Fruit fly (Drosophila melanogaster) whole organism, embryonic: ENCODE data around the gene CG33552.
A peak's percentile ranks its signal among the peaks of the same experiment; 100 is the strongest.

Source experiments
- CG10321 ChIP-seq: fragments of 200-800 bp; sonication (Bioruptor generic); IDR thresholded peaks from 2 replicates; pipeline ENCODE4 v1.3.6; 2022; ENCODE audit warnings: missing biosample characterization, missing genetic modification characterization
- CG10431 ChIP-seq: fragments of 200-800 bp; sonication (Bioruptor generic); optimal IDR thresholded peaks from 3 replicates; lab custom pipeline; 2018; ENCODE audit warnings: missing biosample characterization, mild to moderate bottlenecking, missing genetic modification characterization
- CG12219 ChIP-seq: fragments of 200-800 bp; sonication (Bioruptor generic); optimal IDR thresholded peaks from 3 replicates; lab custom pipeline; 2018; ENCODE audit warnings: missing biosample characterization, mild to moderate bottlenecking, missing genetic modification characterization
- CG12299 ChIP-seq: fragments of 200-800 bp; sonication (Bioruptor generic); optimal IDR thresholded peaks from 2 replicates; lab custom pipeline; 2018; ENCODE audit warnings: missing biosample characterization, mild to moderate bottlenecking, missing genetic modification characterization
- CG14014 ChIP-seq: fragments of 200-800 bp; sonication (Bioruptor generic); IDR thresholded peaks from 2 replicates; pipeline ENCODE4 v1.3.6; 2022; ENCODE audit warnings: missing biosample characterization, missing genetic modification characterization
- CG14965 ChIP-seq: fragments of 200-800 bp; sonication (Bioruptor generic); optimal IDR thresholded peaks from 2 replicates; lab custom pipeline; 2016; ENCODE audit warnings: missing biosample characterization, missing genetic modification characterization, borderline replicate concordance
- CG15073 ChIP-seq: fragments of 200-800 bp; sonication (Bioruptor generic); optimal IDR thresholded peaks from 2 replicates; lab custom pipeline; 2016; ENCODE audit warnings: missing biosample characterization, missing genetic modification characterization
- CG2129 ChIP-seq: fragments of 200-800 bp; sonication (Bioruptor generic); IDR thresholded peaks from 2 replicates; pipeline ENCODE4 v1.3.6; 2022; ENCODE audit warnings: missing biosample characterization, missing genetic modification characterization; ENCODE audit not compliant: partially characterized antibody
- CG2199 ChIP-seq: fragments of 200-800 bp; sonication (Bioruptor generic); IDR thresholded peaks from 3 replicates; pipeline ENCODE4 v1.3.6; 2022; ENCODE audit warnings: missing biosample characterization, missing genetic modification characterization
- CG31224 ChIP-seq: fragments of 200-800 bp; sonication (Bioruptor generic); IDR thresholded peaks from 2 replicates; pipeline ENCODE4 v1.3.6; 2022; ENCODE audit warnings: missing biosample characterization, missing genetic modification characterization
- CG4360 ChIP-seq: fragments of 200-800 bp; sonication (Bioruptor generic); IDR thresholded peaks from 2 replicates; pipeline ENCODE4 v1.3.6; 2022; ENCODE audit warnings: missing biosample characterization, missing genetic modification characterization
- CG4730 ChIP-seq: fragments of 200-800 bp; sonication (Bioruptor generic); IDR thresholded peaks from 2 replicates; pipeline ENCODE4 v1.3.6; 2022; ENCODE audit warnings: missing biosample characterization, missing genetic modification characterization
- CG5953 ChIP-seq: fragments of 200-800 bp; sonication (Bioruptor generic); IDR thresholded peaks from 2 replicates; pipeline ENCODE4 v1.3.6; 2022; ENCODE audit warnings: missing biosample characterization, missing genetic modification characterization
- CG6683 ChIP-seq: fragments of 200-800 bp; sonication (Bioruptor generic); optimal IDR thresholded peaks from 2 replicates; lab custom pipeline; 2017; ENCODE audit warnings: missing biosample characterization, mild to moderate bottlenecking, missing genetic modification characterization, missing genetic modification reagents
- CG7556 ChIP-seq: fragments of 200-800 bp; sonication (Bioruptor generic); optimal IDR thresholded peaks from 2 replicates; lab custom pipeline; 2017; ENCODE audit warnings: missing biosample characterization, mild to moderate bottlenecking, missing genetic modification characterization
- CrebB ChIP-seq: fragments of 200-800 bp; sonication (Bioruptor generic); optimal IDR thresholded peaks from 3 replicates; lab custom pipeline; 2018; ENCODE audit warnings: missing biosample characterization, mild to moderate bottlenecking, missing genetic modification characterization
- Deaf1 ChIP-seq: fragments of 200-800 bp; optimal IDR thresholded peaks from 3 replicates; lab custom pipeline; 2019; ENCODE audit warnings: missing biosample characterization, mild to moderate bottlenecking, missing genetic modification characterization, moderate library complexity
- E2f2 ChIP-seq: fragments of 200-800 bp; sonication (Bioruptor generic); IDR thresholded peaks from 2 replicates; pipeline ENCODE4 v1.3.6; 2022; ENCODE audit warnings: missing biosample characterization, missing genetic modification characterization
- Ets65A ChIP-seq: fragments of 200-800 bp; sonication (Bioruptor generic); peaks from one replicate; lab custom pipeline; 2016; ENCODE audit warnings: missing biosample characterization, missing genetic modification characterization
- Ets97D ChIP-seq: fragments of 200-800 bp; sonication (Bioruptor generic); optimal IDR thresholded peaks from 3 replicates; lab custom pipeline; 2016; ENCODE audit warnings: missing biosample characterization, missing genetic modification characterization
- HLH4C ChIP-seq: fragments of 200-800 bp; sonication (Bioruptor generic); IDR thresholded peaks from 3 replicates; pipeline ENCODE4 v1.3.6; 2022; ENCODE audit warnings: missing biosample characterization, missing genetic modification characterization; ENCODE audit not compliant: partially characterized antibody
- HmgZ ChIP-seq: fragments of 200-800 bp; sonication (Bioruptor generic); optimal IDR thresholded peaks from 2 replicates; lab custom pipeline; 2018; ENCODE audit warnings: missing biosample characterization, mild to moderate bottlenecking, missing genetic modification characterization
- NC2β ChIP-seq: fragments of 200-800 bp; sonication (Bioruptor generic); optimal IDR thresholded peaks from 2 replicates; lab custom pipeline; 2016; ENCODE audit warnings: missing biosample characterization, missing genetic modification characterization
- Stat92E ChIP-seq, 3 experiments: fragments of >200 bp in 2 of 3; fragments of 200-800 bp in 1 of 3; sonication (Bioruptor generic) in 1 of 3; optimal IDR thresholded peaks; 2 replicates each; lab custom pipeline; 2017 to 2019; ENCODE audit warnings: missing biosample characterization in 3 of 3, missing genetic modification characterization in 3 of 3, mild to moderate bottlenecking in 1 of 3, moderate library complexity in 1 of 3
- Vsx1 ChIP-seq: fragments of 200-800 bp; sonication (Bioruptor generic); optimal IDR thresholded peaks from 2 replicates; lab custom pipeline; 2017; ENCODE audit warnings: missing biosample characterization, mild to moderate bottlenecking, missing genetic modification characterization, missing genetic modification reagents
- bcd ChIP-seq: fragments of 200-800 bp; sonication (Bioruptor generic); optimal IDR thresholded peaks from 2 replicates; lab custom pipeline; 2017; ENCODE audit warnings: missing biosample characterization, mild to moderate bottlenecking, missing genetic modification characterization
- bowl ChIP-seq: fragments of 200-800 bp; sonication (Bioruptor generic); IDR thresholded peaks from 2 replicates; pipeline ENCODE4 v1.3.6; 2022; ENCODE audit warnings: missing biosample characterization, missing genetic modification characterization
- cad ChIP-seq: fragments of >200 bp; optimal IDR thresholded peaks from 2 replicates; lab custom pipeline; 2017; ENCODE audit warnings: missing biosample characterization, missing genetic modification characterization
- da ChIP-seq: fragments of 200-800 bp; sonication (Bioruptor generic); optimal IDR thresholded peaks from 2 replicates; lab custom pipeline; 2016; ENCODE audit warnings: missing biosample characterization, missing genetic modification characterization
- disco-r ChIP-seq: fragments of 200-800 bp; sonication (Bioruptor generic); optimal IDR thresholded peaks from 2 replicates; lab custom pipeline; 2016; ENCODE audit warnings: missing biosample characterization, missing genetic modification characterization
- dm ChIP-seq: fragments of 200-800 bp; sonication (Bioruptor generic); optimal IDR thresholded peaks from 3 replicates; lab custom pipeline; 2016; ENCODE audit warnings: missing biosample characterization, missing genetic modification characterization
- eve ChIP-seq, 2 experiments: fragments of >200 bp; optimal IDR thresholded peaks; 2 replicates each; lab custom pipeline; 2017; ENCODE audit warnings: missing biosample characterization in 2 of 2, missing genetic modification characterization in 2 of 2
- fd3F ChIP-seq: fragments of 200-800 bp; sonication (Bioruptor generic); optimal IDR thresholded peaks from 2 replicates; lab custom pipeline; 2018; ENCODE audit warnings: missing biosample characterization, mild to moderate bottlenecking, missing genetic modification characterization, moderate library complexity
- gcm2 ChIP-seq: fragments of 200-800 bp; sonication (Bioruptor generic); optimal IDR thresholded peaks from 2 replicates; lab custom pipeline; 2016; ENCODE audit warnings: missing biosample characterization, missing genetic modification characterization
- grn ChIP-seq: fragments of 200-800 bp; sonication (Bioruptor generic); optimal IDR thresholded peaks from 3 replicates; lab custom pipeline; 2017; ENCODE audit warnings: missing biosample characterization, missing genetic modification characterization
- gt ChIP-seq: fragments of 200-800 bp; sonication (Bioruptor generic); IDR thresholded peaks from 2 replicates; pipeline ENCODE4 v1.3.6; 2022; ENCODE audit warnings: missing biosample characterization, missing genetic modification characterization
- ham ChIP-seq: fragments of 200-800 bp; sonication (Bioruptor generic); IDR thresholded peaks from 2 replicates; pipeline ENCODE4 v1.3.6; 2022; ENCODE audit warnings: missing biosample characterization, missing genetic modification characterization
- her ChIP-seq: fragments of 200-800 bp; sonication (Bioruptor generic); optimal IDR thresholded peaks from 2 replicates; lab custom pipeline; 2016; ENCODE audit warnings: missing biosample characterization, missing genetic modification characterization
- kay ChIP-seq: fragments of 200-800 bp; sonication (Bioruptor generic); optimal IDR thresholded peaks from 2 replicates; lab custom pipeline; 2016; ENCODE audit warnings: missing biosample characterization, missing genetic modification characterization
- knrl ChIP-seq: fragments of 200-800 bp; sonication (Bioruptor generic); IDR thresholded peaks from 3 replicates; pipeline ENCODE4 v1.3.6; 2022; ENCODE audit warnings: missing biosample characterization, missing genetic modification characterization; ENCODE audit not compliant: partially characterized antibody
- lola ChIP-seq, 3 experiments: fragments of >200 bp in 2 of 3; fragments of 200-800 bp in 1 of 3; sonication (Bioruptor generic) in 1 of 3; optimal IDR thresholded peaks; 2 replicates each; lab custom pipeline; 2017 to 2019; ENCODE audit warnings: missing biosample characterization in 3 of 3, missing genetic modification characterization in 3 of 3, mild to moderate bottlenecking in 1 of 3, moderate library complexity in 1 of 3
- nmo ChIP-seq: fragments of 200-800 bp; sonication (Bioruptor generic); optimal IDR thresholded peaks from 2 replicates; lab custom pipeline; 2018; ENCODE audit warnings: missing biosample characterization, mild to moderate bottlenecking, missing genetic modification characterization, moderate library complexity
- repo ChIP-seq: fragments of 200-800 bp; sonication (Bioruptor generic); optimal IDR thresholded peaks from 2 replicates; lab custom pipeline; 2016; ENCODE audit warnings: missing biosample characterization, missing genetic modification characterization
- schlank ChIP-seq: fragments of 200-800 bp; sonication (Bioruptor generic); optimal IDR thresholded peaks from 2 replicates; lab custom pipeline; 2018; ENCODE audit warnings: missing biosample characterization, mild to moderate bottlenecking, missing genetic modification characterization
- sisA ChIP-seq: fragments of 200-800 bp; sonication (Bioruptor generic); IDR thresholded peaks from 2 replicates; pipeline ENCODE4 v1.3.6; 2022; ENCODE audit warnings: missing biosample characterization, missing genetic modification characterization
- trem ChIP-seq: fragments of 200-800 bp; optimal IDR thresholded peaks from 3 replicates; lab custom pipeline; 2019; ENCODE audit warnings: missing biosample characterization, mild to moderate bottlenecking, missing genetic modification characterization, moderate library complexity
- twi ChIP-seq: fragments of 200-800 bp; optimal IDR thresholded peaks from 2 replicates; lab custom pipeline; 2019; ENCODE audit warnings: missing biosample characterization, mild to moderate bottlenecking, missing genetic modification characterization, moderate library complexity
- z ChIP-seq: fragments of 200-800 bp; sonication (Bioruptor generic); IDR thresholded peaks from 3 replicates; pipeline ENCODE4 v1.3.6; 2022; ENCODE audit warnings: missing biosample characterization, missing genetic modification characterization
- zen2 ChIP-seq: fragments of 200-800 bp; sonication (Bioruptor generic); IDR thresholded peaks from 3 replicates; pipeline ENCODE4 v1.3.6; 2022; ENCODE audit warnings: missing biosample characterization, missing genetic modification characterization; ENCODE audit not compliant: partially characterized antibody

Gene CG33552

DNA sequence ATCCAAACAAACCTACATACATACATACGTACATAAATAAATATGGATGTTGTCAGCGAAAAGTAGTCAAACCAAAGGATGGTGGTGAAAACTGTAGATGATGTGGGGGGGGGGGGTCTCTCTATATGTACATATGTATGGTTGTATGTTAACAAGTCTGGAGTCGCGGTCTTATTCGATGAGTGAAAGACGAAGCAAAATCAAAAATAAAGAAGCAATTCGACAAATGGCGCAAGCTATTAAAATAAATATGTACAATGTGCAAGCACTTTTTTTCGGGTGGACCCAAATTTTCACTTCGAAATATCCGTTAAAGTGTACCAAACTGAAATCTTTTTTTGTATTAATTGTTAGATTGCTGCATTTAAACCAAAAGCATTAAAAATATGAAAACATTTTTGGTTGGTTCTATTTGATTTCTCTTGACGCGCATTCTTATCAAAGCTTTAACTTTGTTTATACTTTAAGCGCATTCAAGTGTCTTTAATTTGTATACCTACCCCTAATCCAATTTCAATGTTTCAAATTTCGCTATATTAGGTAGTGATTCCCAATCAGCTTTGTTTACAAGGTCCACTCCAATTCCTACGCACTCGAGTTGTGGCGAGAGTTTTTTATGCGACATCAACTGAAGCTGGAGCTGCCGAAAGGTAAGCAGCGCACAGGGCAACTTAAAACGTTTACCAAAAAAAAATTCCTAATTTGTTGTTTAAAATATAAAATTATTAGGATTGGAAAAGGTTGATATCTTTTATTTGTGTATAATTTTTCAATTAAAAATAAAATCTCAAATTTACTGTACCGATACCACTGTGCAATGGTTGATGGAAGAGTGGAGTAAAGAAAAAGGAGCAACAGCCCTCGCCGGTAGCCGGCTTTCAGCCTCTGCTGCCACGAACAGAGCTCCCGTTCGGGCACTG is 1.9 kb downstream of the CG33552 start, which contains the start of gene CG31807 (continued):
- TF ChIP-seq CG4730 (GFP tag; lab: Robert Waterston, UW) (peak; percentile 52), knrl (GFP tag; lab: Robert Waterston, UW) (no peak), CG5953 (no peak), lola (GFP tag; optimal IDR thresholded peaks at IDR 0.05; lab: Kevin White, UChicago) (peak in 1 of 3 experiments; percentile 69), grn (no peak), bowl (no peak), CG14014 (GFP tag; lab: Robert Waterston, UW) (no peak; the same call in 1 of the 2 replicates), Vsx1 (GFP tag; lab: Kevin White, UChicago) (peak; percentile 67), twi (tag; lab: Kevin White, UChicago) (peak; percentile 51), HmgZ (peak; percentile 68), fd3F (GFP tag; lab: Kevin White, UChicago) (peak; percentile 45), CG10431 (GFP tag; lab: Kevin White, UChicago) (peak; percentile 28), CG12219 (GFP tag; lab: Kevin White, UChicago) (peak; percentile 74), dm (peak; percentile 56), Stat92E (GFP tag; optimal IDR thresholded peaks at IDR 0.05; lab: Kevin White, UChicago) (no peak), Ets97D (GFP tag; lab: Kevin White, UChicago) (no peak), schlank (tag; lab: Kevin White, UChicago) (peak; percentile 40), CG4360 (no peak), CG15073 (GFP tag; lab: Kevin White, UChicago) (no peak), sisA (GFP tag; lab: Robert Waterston, UW) (peak; percentile 41), CG6683 (peak; percentile 31), da (GFP tag; lab: Kevin White, UChicago) (no peak), CG31224 (no peak), zen2 (GFP tag; lab: Robert Waterston, UW) (no peak), CG10321 (GFP tag; lab: Robert Waterston, UW) (no peak), gcm2 (GFP tag; lab: Kevin White, UChicago) (peak; percentile 49), NC2β (GFP tag; lab: Kevin White, UChicago) (peak; percentile 50), bcd (peak; percentile 50), Deaf1 (tag; lab: Kevin White, UChicago) (peak; percentile 7), gt (GFP tag; lab: Robert Waterston, UW) (no peak), CG7556 (GFP tag; lab: Kevin White, UChicago) (peak; percentile 78), eve (GFP tag; optimal IDR thresholded peaks at IDR 0.05; lab: Kevin White, UChicago) (peak in 1 of 2 experiments; percentile 88), trem (tag; lab: Kevin White, UChicago) (peak; percentile 35), nmo (GFP tag; lab: Kevin White, UChicago) (peak; percentile 77), CG2129 (no peak), ham (GFP tag; lab: Robert Waterston, UW) (no peak), E2f2 (GFP tag; lab: Robert Waterston, UW) (peak; percentile 56), z (GFP tag; lab: Robert Waterston, UW) (no peak), repo (GFP tag; lab: Kevin White, UChicago) (no peak), HLH4C (GFP tag; lab: Robert Waterston, UW) (no peak), Ets65A (GFP tag; lab: Kevin White, UChicago) (peak; percentile 88), kay (GFP tag; lab: Kevin White, UChicago) (no peak), CrebB (tag; lab: Kevin White, UChicago) (peak; percentile 79), CG14965 (GFP tag; lab: Kevin White, UChicago) (peak; percentile 49), CG12299 (tag; lab: Kevin White, UChicago) (peak; percentile 38), cad (GFP tag; lab: Kevin White, UChicago) (no peak), CG2199 (0 out of 3 replicates have a peak, but pooled peaks have one; percentile 31), disco-r (GFP tag; lab: Kevin White, UChicago) (peak; percentile 70), her (GFP tag; lab: Kevin White, UChicago) (peak; percentile 78)
